Worm (Caenorhabditis elegans) whole organism, L4 larva: ENCODE measurements around the gene cah-2.

Source experiments
- ama-1 ChIP-seq: fragments of 150-350 bp; optimal IDR thresholded peaks from 2 replicates; lab custom pipeline; 2014; ENCODE audit warnings: inconsistent platforms, mixed read lengths
- ceh-82 ChIP-seq: sonication (generic microtip); optimal IDR thresholded peaks from 2 replicates; lab custom pipeline; 2017; ENCODE audit warnings: missing biosample characterization, missing genetic modification characterization
- cey-2 ChIP-seq: sonication (generic microtip); optimal IDR thresholded peaks from 3 replicates; lab custom pipeline; 2017; ENCODE audit warnings: missing genetic modification characterization, mild to moderate bottlenecking, missing compliant biosample characterization, antibody characterized with exemption, borderline replicate concordance; ENCODE audit not compliant: insufficient read depth
- dmd-9 ChIP-seq: fragments of 200-800 bp; sonication (Bioruptor generic); IDR thresholded peaks from 2 replicates; pipeline ENCODE4 v1.3.6; 2022; ENCODE audit warnings: missing genetic modification reagents, missing genetic modification characterization, missing compliant biosample characterization
- dpl-1 ChIP-seq: fragments of 150-350 bp; optimal IDR thresholded peaks from 2 replicates; lab custom pipeline; 2014; ENCODE audit warnings: missing biosample characterization, missing genetic modification reagents, missing genetic modification characterization
- nhr-28 ChIP-seq: fragments of 150-350 bp; optimal IDR thresholded peaks from 2 replicates; lab custom pipeline; 2014; ENCODE audit warnings: missing biosample characterization, missing genetic modification characterization
- php-3 ChIP-seq: fragments of 200-800 bp; sonication (Bioruptor generic); IDR thresholded peaks from 2 replicates; pipeline ENCODE4 v1.3.6; 2022; ENCODE audit warnings: missing genetic modification reagents, missing genetic modification characterization, missing compliant biosample characterization
- pqm-1 ChIP-seq: sonication (generic microtip); optimal IDR thresholded peaks from 2 replicates; lab custom pipeline; 2017; ENCODE audit warnings: missing biosample characterization, missing genetic modification characterization
- snpc-4 ChIP-seq: fragments of 150-350 bp; optimal IDR thresholded peaks from 2 replicates; lab custom pipeline; 2014; ENCODE audit warnings: missing biosample characterization, missing genetic modification characterization
- unc-130 ChIP-seq: sonication (generic microtip); optimal IDR thresholded peaks from 2 replicates; lab custom pipeline; 2016; ENCODE audit warnings: missing genetic modification reagents, missing genetic modification characterization, missing compliant biosample characterization

- TF ChIP-seq ama-1 (lab: Kevin White, UChicago) (no peak), unc-130 (GFP tag; lab: Kevin White, UChicago) (no peak), ceh-82 (tag; lab: Kevin White, UChicago) (no peak), nhr-28 (no peak), php-3 (no peak), dpl-1 (GFP tag; lab: Kevin White, UChicago) (no peak), cey-2 (tag; lab: Kevin White, UChicago) (no peak), snpc-4 (tag; lab: Kevin White, UChicago) (no peak), pqm-1 (tag; lab: Kevin White, UChicago) (no peak), dmd-9 (GFP tag; lab: Robert Waterston, UW) (no peak)
Observed at ce11 chrII:7525458-7525857, 42.5 kb upstream of the cah-2 start, which contains the start of the genes ZK1290.7 and rnh-1.1.
